Fruit fly (Drosophila melanogaster): ENCODE results near the gene sty.

dm6 chr3L:3435531-3436309 is 11.0 kb upstream of the sty start:
- TF ChIP-seq Dll (optimal IDR thresholded peaks at IDR 0.05) (no peak), pan (optimal IDR thresholded peaks at IDR 0.05) (no peak), psq (optimal IDR thresholded peaks at IDR 0.05) (no peak)
